Fruit fly (Drosophila melanogaster) whole organism, embryonic: ENCODE data around the gene CG42486.

ENCODE experiments used
- Bdp1 ChIP-seq: fragments of 200-800 bp; sonication (Bioruptor generic); optimal IDR thresholded peaks from 3 replicates; lab custom pipeline; 2016; ENCODE audit warnings: missing biosample characterization, missing genetic modification characterization
- CG10209 ChIP-seq: fragments of 200-800 bp; sonication (Bioruptor generic); optimal IDR thresholded peaks from 3 replicates; lab custom pipeline; 2017; ENCODE audit warnings: missing biosample characterization, mild to moderate bottlenecking, missing genetic modification characterization, missing genetic modification reagents
- CG10654 ChIP-seq: fragments of 200-800 bp; sonication (Bioruptor generic); optimal IDR thresholded peaks from 2 replicates; lab custom pipeline; 2016; ENCODE audit warnings: missing biosample characterization, missing genetic modification characterization
- CG11085 ChIP-seq: fragments of 200-800 bp; sonication (Bioruptor generic); IDR thresholded peaks from 2 replicates; pipeline ENCODE4 v1.3.6; 2022; ENCODE audit warnings: missing biosample characterization, missing genetic modification characterization
- CG12236 ChIP-seq: fragments of 200-800 bp; sonication (Bioruptor generic); optimal IDR thresholded peaks from 2 replicates; lab custom pipeline; 2016; ENCODE audit warnings: missing biosample characterization, missing genetic modification characterization
- CG12391 ChIP-seq: fragments of 200-800 bp; sonication (Bioruptor generic); optimal IDR thresholded peaks from 3 replicates; lab custom pipeline; 2018; ENCODE audit warnings: missing biosample characterization, mild to moderate bottlenecking, missing genetic modification characterization, moderate library complexity
- CG12769 ChIP-seq: fragments of 200-800 bp; sonication (Bioruptor generic); optimal IDR thresholded peaks from 2 replicates; lab custom pipeline; 2019; ENCODE audit warnings: missing biosample characterization, mild to moderate bottlenecking, missing genetic modification characterization, moderate library complexity
- CG14441 ChIP-seq: fragments of 200-800 bp; sonication (Bioruptor generic); IDR thresholded peaks from 2 replicates; pipeline ENCODE4 v1.3.6; 2022; ENCODE audit warnings: missing biosample characterization, missing genetic modification characterization
- CG15011 ChIP-seq: fragments of 200-800 bp; sonication (Bioruptor generic); optimal IDR thresholded peaks from 3 replicates; lab custom pipeline; 2018; ENCODE audit warnings: missing biosample characterization, mild to moderate bottlenecking, missing genetic modification characterization
- CG17385 ChIP-seq: fragments of 200-800 bp; sonication (Bioruptor generic); optimal IDR thresholded peaks from 3 replicates; lab custom pipeline; 2018; ENCODE audit warnings: missing biosample characterization, mild to moderate bottlenecking, missing genetic modification characterization
- CG2120 ChIP-seq: fragments of 200-800 bp; sonication (Bioruptor generic); optimal IDR thresholded peaks from 3 replicates; lab custom pipeline; 2016; ENCODE audit warnings: missing biosample characterization, missing genetic modification characterization
- CG2678 ChIP-seq: fragments of 200-800 bp; sonication (Bioruptor generic); optimal IDR thresholded peaks from 3 replicates; lab custom pipeline; 2019; ENCODE audit warnings: missing biosample characterization, mild to moderate bottlenecking, missing genetic modification characterization, moderate library complexity
- CG2712 ChIP-seq: fragments of 200-800 bp; optimal IDR thresholded peaks from 3 replicates; lab custom pipeline; 2019; ENCODE audit warnings: missing biosample characterization, mild to moderate bottlenecking, missing genetic modification characterization, moderate library complexity
- CG30403 ChIP-seq: fragments of 200-800 bp; sonication (Bioruptor generic); optimal IDR thresholded peaks from 3 replicates; lab custom pipeline; 2016; ENCODE audit warnings: missing biosample characterization, missing genetic modification characterization
- CG32532 ChIP-seq: fragments of 200-800 bp; sonication (Bioruptor generic); IDR thresholded peaks from 2 replicates; pipeline ENCODE4 v1.3.6; 2022; ENCODE audit warnings: missing biosample characterization, missing genetic modification characterization
- CG33213 ChIP-seq: fragments of 200-800 bp; sonication (Bioruptor generic); optimal IDR thresholded peaks from 3 replicates; lab custom pipeline; 2016; ENCODE audit warnings: missing biosample characterization, missing genetic modification characterization
- CG3847 ChIP-seq: fragments of 200-800 bp; sonication (Bioruptor generic); IDR thresholded peaks from 2 replicates; pipeline ENCODE4 v1.3.6; 2022; ENCODE audit warnings: missing biosample characterization, missing genetic modification characterization
- CG6689 ChIP-seq: fragments of 200-800 bp; sonication (Bioruptor generic); IDR thresholded peaks from 2 replicates; pipeline ENCODE4 v1.3.6; 2022; ENCODE audit warnings: missing biosample characterization, missing genetic modification characterization
- CG7271 ChIP-seq: fragments of 200-800 bp; sonication (Bioruptor generic); optimal IDR thresholded peaks from 2 replicates; lab custom pipeline; 2018; ENCODE audit warnings: missing biosample characterization, mild to moderate bottlenecking, missing genetic modification characterization, moderate library complexity
- CG7786 ChIP-seq: fragments of 200-800 bp; sonication (Bioruptor generic); optimal IDR thresholded peaks from 2 replicates; lab custom pipeline; 2016; ENCODE audit warnings: missing biosample characterization, missing genetic modification characterization
- CHES-1-like ChIP-seq: fragments of 200-800 bp; sonication (Bioruptor generic); optimal IDR thresholded peaks from 2 replicates; lab custom pipeline; 2016; ENCODE audit warnings: missing biosample characterization, missing genetic modification characterization
- Camta ChIP-seq: fragments of 200-800 bp; sonication (Bioruptor generic); optimal IDR thresholded peaks from 2 replicates; lab custom pipeline; 2016; ENCODE audit warnings: missing biosample characterization, missing genetic modification characterization
- Hey ChIP-seq: fragments of 200-800 bp; sonication (Bioruptor generic); optimal IDR thresholded peaks from 3 replicates; lab custom pipeline; 2018; ENCODE audit warnings: missing biosample characterization, mild to moderate bottlenecking, missing genetic modification characterization
- Hsf ChIP-seq: fragments of 200-800 bp; sonication (Bioruptor generic); optimal IDR thresholded peaks from 3 replicates; lab custom pipeline; 2016; ENCODE audit warnings: missing biosample characterization, missing genetic modification characterization
- Jarid2 ChIP-seq: fragments of 200-800 bp; sonication (Bioruptor generic); optimal IDR thresholded peaks from 3 replicates; lab custom pipeline; 2017; ENCODE audit warnings: mild to moderate bottlenecking, missing biosample characterization, missing genetic modification reagents, missing genetic modification characterization
- Lim3 ChIP-seq: fragments of 200-800 bp; sonication (Bioruptor generic); IDR thresholded peaks from 2 replicates; pipeline ENCODE4 v1.3.6; 2022; ENCODE audit warnings: missing biosample characterization, missing genetic modification characterization
- MBD-R2 ChIP-seq: fragments of 200-800 bp; sonication (Bioruptor generic); IDR thresholded peaks from 2 replicates; pipeline ENCODE4 v1.3.6; 2022; ENCODE audit warnings: missing biosample characterization, missing genetic modification characterization
- Pdp1 ChIP-seq, 2 experiments: fragments of 200-800 bp; sonication (Bioruptor generic); optimal IDR thresholded peaks; 3 replicates each; lab custom pipeline; 2016; ENCODE audit warnings: missing biosample characterization in 2 of 2, missing genetic modification characterization in 2 of 2, mild to moderate bottlenecking in 1 of 2, moderate library complexity in 1 of 2
- Trl ChIP-seq, 3 experiments: fragments of >200 bp in 2 of 3; fragments of 200-800 bp in 1 of 3; sonication (Bioruptor generic) in 1 of 3; optimal IDR thresholded peaks; 2 replicates in 1 of 3; 3 replicates in 2 of 3; lab custom pipeline; 2016 to 2017; ENCODE audit warnings: missing biosample characterization in 1 of 3, missing genetic modification characterization in 1 of 3
- Vsx1 ChIP-seq: fragments of 200-800 bp; sonication (Bioruptor generic); optimal IDR thresholded peaks from 2 replicates; lab custom pipeline; 2017; ENCODE audit warnings: missing biosample characterization, mild to moderate bottlenecking, missing genetic modification characterization, missing genetic modification reagents
- az2 ChIP-seq: fragments of 200-800 bp; sonication (Bioruptor generic); optimal IDR thresholded peaks from 3 replicates; lab custom pipeline; 2016; ENCODE audit warnings: missing biosample characterization, missing genetic modification characterization
- chif ChIP-seq, 2 experiments: fragments of 200-800 bp; sonication (Bioruptor generic); optimal IDR thresholded peaks; 3 replicates each; lab custom pipeline; 2016; ENCODE audit warnings: missing biosample characterization in 2 of 2, missing genetic modification characterization in 2 of 2
- chn ChIP-seq: fragments of 200-800 bp; sonication (Bioruptor generic); optimal IDR thresholded peaks from 2 replicates; lab custom pipeline; 2016; ENCODE audit warnings: missing biosample characterization, missing genetic modification characterization
- dpn ChIP-seq, 2 experiments: fragments of 200-800 bp; sonication (Bioruptor generic); optimal IDR thresholded peaks; 3 replicates each; lab custom pipeline; 2016; ENCODE audit warnings: missing biosample characterization in 2 of 2, missing genetic modification characterization in 2 of 2
- emc ChIP-seq: fragments of 200-800 bp; sonication (Bioruptor generic); optimal IDR thresholded peaks from 2 replicates; lab custom pipeline; 2016; ENCODE audit warnings: missing biosample characterization, missing genetic modification characterization
- gcm2 ChIP-seq: fragments of 200-800 bp; sonication (Bioruptor generic); optimal IDR thresholded peaks from 2 replicates; lab custom pipeline; 2016; ENCODE audit warnings: missing biosample characterization, missing genetic modification characterization
- gfzf ChIP-seq: fragments of 200-800 bp; sonication (Bioruptor generic); optimal IDR thresholded peaks from 2 replicates; lab custom pipeline; 2016; ENCODE audit warnings: missing biosample characterization, mild to moderate bottlenecking, missing genetic modification characterization, moderate library complexity
- her ChIP-seq: fragments of 200-800 bp; sonication (Bioruptor generic); optimal IDR thresholded peaks from 2 replicates; lab custom pipeline; 2016; ENCODE audit warnings: missing biosample characterization, missing genetic modification characterization
- jigr1 ChIP-seq: fragments of 200-800 bp; sonication (Bioruptor generic); IDR thresholded peaks from 3 replicates; pipeline ENCODE4 v1.3.6; 2022; ENCODE audit warnings: missing biosample characterization, missing genetic modification characterization
- nerfin-2 ChIP-seq: fragments of 200-800 bp; sonication (Bioruptor generic); IDR thresholded peaks from 2 replicates; pipeline ENCODE4 v1.3.6; 2022; ENCODE audit warnings: missing biosample characterization, missing genetic modification characterization; ENCODE audit not compliant: partially characterized antibody
- nmo ChIP-seq: fragments of 200-800 bp; sonication (Bioruptor generic); optimal IDR thresholded peaks from 2 replicates; lab custom pipeline; 2018; ENCODE audit warnings: missing biosample characterization, mild to moderate bottlenecking, missing genetic modification characterization, moderate library complexity
- peb ChIP-seq: fragments of 200-800 bp; sonication (Bioruptor generic); IDR thresholded peaks from 2 replicates; pipeline ENCODE4 v1.3.6; 2022; ENCODE audit warnings: missing biosample characterization, missing genetic modification characterization
- psq ChIP-seq: fragments of 200-800 bp; sonication (Bioruptor generic); optimal IDR thresholded peaks from 2 replicates; lab custom pipeline; 2017; ENCODE audit warnings: missing biosample characterization, missing genetic modification characterization
- sima ChIP-seq: fragments of 200-800 bp; sonication (Bioruptor generic); optimal IDR thresholded peaks from 2 replicates; lab custom pipeline; 2016; ENCODE audit warnings: missing biosample characterization, missing genetic modification characterization
- slbo ChIP-seq: fragments of 200-800 bp; sonication (Bioruptor generic); IDR thresholded peaks from 2 replicates; pipeline ENCODE4 v1.3.6; 2022; ENCODE audit warnings: missing biosample characterization, missing genetic modification characterization
- slp2 ChIP-seq: fragments of 200-800 bp; sonication (Bioruptor generic); optimal IDR thresholded peaks from 2 replicates; lab custom pipeline; 2016; ENCODE audit warnings: missing biosample characterization, missing genetic modification characterization
- ssp ChIP-seq: fragments of 200-800 bp; sonication (Bioruptor generic); IDR thresholded peaks from 2 replicates; pipeline ENCODE4 v1.3.6; 2022; ENCODE audit warnings: missing biosample characterization, missing genetic modification characterization
- trem ChIP-seq: fragments of 200-800 bp; optimal IDR thresholded peaks from 3 replicates; lab custom pipeline; 2019; ENCODE audit warnings: missing biosample characterization, mild to moderate bottlenecking, missing genetic modification characterization, moderate library complexity
- ttk ChIP-seq: fragments of 200-800 bp; sonication (Bioruptor generic); IDR thresholded peaks from 2 replicates; pipeline ENCODE4 v2.1.2; 2022; ENCODE audit warnings: missing biosample characterization, missing genetic modification characterization
- unpg ChIP-seq: fragments of 200-800 bp; sonication (Bioruptor generic); optimal IDR thresholded peaks from 3 replicates; lab custom pipeline; 2018; ENCODE audit warnings: missing biosample characterization, mild to moderate bottlenecking, missing genetic modification characterization, moderate library complexity
- vvl ChIP-seq: fragments of 200-800 bp; sonication (Bioruptor generic); IDR thresholded peaks from 2 replicates; pipeline ENCODE4 v1.3.6; 2022; ENCODE audit warnings: missing biosample characterization, missing genetic modification characterization

CG42486 gene

dm6 chr2L:11829277-11829676 lies 13.7 kb upstream of the CG42486 start, which contains the start of gene esc (continued):
- peak; percentile 57 for TF ChIP-seq CG2120 (GFP tag; lab: Kevin White, UChicago)
- TF ChIP-seq CG14441 = no peak
- no peak for TF ChIP-seq CG15011 (GFP tag; lab: Kevin White, UChicago)
- no peak for TF ChIP-seq CG11085 (GFP tag; lab: Robert Waterston, UW)
- no peak for TF ChIP-seq gcm2 (GFP tag; lab: Kevin White, UChicago)
- peak; percentile 37 for TF ChIP-seq Hsf
- TF ChIP-seq nerfin-2 (GFP tag; lab: Robert Waterston, UW) = no peak
- no peak for TF ChIP-seq CG12769
- TF ChIP-seq MBD-R2 (GFP tag; lab: Robert Waterston, UW) = peak; percentile 78
- TF ChIP-seq az2 = no peak
- no peak for TF ChIP-seq CG12391 (tag; lab: Kevin White, UChicago)
- TF ChIP-seq Hey (tag; lab: Kevin White, UChicago) = no peak
- no peak; the same call in 1 of the 2 replicates for TF ChIP-seq vvl
- TF ChIP-seq emc (GFP tag; lab: Kevin White, UChicago) = peak; percentile 3
- TF ChIP-seq trem = peak; percentile 61
- peak; percentile 45 for TF ChIP-seq CG30403 (GFP tag; lab: Kevin White, UChicago)
- TF ChIP-seq ttk (GFP tag; lab: Robert Waterston, UW) = no peak
- TF ChIP-seq nmo (GFP tag; lab: Kevin White, UChicago) = peak; percentile 62
- TF ChIP-seq Vsx1 (GFP tag; lab: Kevin White, UChicago) = no peak
- peak; percentile 43 for TF ChIP-seq her (GFP tag; lab: Kevin White, UChicago)
- no peak for TF ChIP-seq sima
- peak; percentile 41 to 48 for TF ChIP-seq dpn (GFP tag; optimal IDR thresholded peaks at IDR 0.05; lab: Kevin White, UChicago)
- TF ChIP-seq ssp (GFP tag; lab: Robert Waterston, UW) = 0 out of 2 replicates have a peak, but pooled peaks have one; percentile 24
- TF ChIP-seq gfzf = peak; percentile 96
- no peak for TF ChIP-seq CG32532 (GFP tag; lab: Robert Waterston, UW)
- peak in 1 of 2 experiments; percentile 30 for TF ChIP-seq Pdp1 (GFP tag; optimal IDR thresholded peaks at IDR 0.05; lab: Kevin White, UChicago)
- peak; percentile 82 for TF ChIP-seq CG3847 (GFP tag; lab: Robert Waterston, UW)
- TF ChIP-seq Bdp1 = peak; percentile 30
- no peak for TF ChIP-seq CG6689 (GFP tag; lab: Robert Waterston, UW)
- no peak for TF ChIP-seq CG2678 (tag; lab: Kevin White, UChicago)
- no peak for TF ChIP-seq slp2 (GFP tag; lab: Kevin White, UChicago)
- TF ChIP-seq Camta (GFP tag; lab: Kevin White, UChicago) = peak; percentile 11
- no peak for TF ChIP-seq CG17385 (GFP tag; lab: Kevin White, UChicago)
- TF ChIP-seq CG10209 (GFP tag; lab: Kevin White, UChicago) = peak; percentile 21
- TF ChIP-seq CG33213 = peak; percentile 70
- TF ChIP-seq Jarid2 (GFP tag; lab: Kevin White, UChicago) = no peak
- TF ChIP-seq CG10654 (GFP tag; lab: Kevin White, UChicago) = peak; percentile 7
- no peak for TF ChIP-seq Trl (optimal IDR thresholded peaks at IDR 0.05; lab: Kevin White, UChicago)
- TF ChIP-seq Trl (GFP tag; optimal IDR thresholded peaks at IDR 0.05; lab: Kevin White, UChicago) = peak; percentile 18
- no peak for TF ChIP-seq unpg (GFP tag; lab: Kevin White, UChicago)
- TF ChIP-seq CG7786 (GFP tag; lab: Kevin White, UChicago) = peak; percentile 64
- TF ChIP-seq slbo (GFP tag; lab: Robert Waterston, UW) = peak; percentile 39; the same call in 1 of the 2 replicates
- TF ChIP-seq chn (GFP tag; lab: Kevin White, UChicago) = no peak
- TF ChIP-seq Lim3 (GFP tag; lab: Robert Waterston, UW) = no peak
- TF ChIP-seq chif (GFP tag; optimal IDR thresholded peaks at IDR 0.05; lab: Kevin White, UChicago) = no peak
- TF ChIP-seq jigr1 (GFP tag; lab: Robert Waterston, UW) = no peak
- TF ChIP-seq psq = no peak
- TF ChIP-seq CG2712 (tag; lab: Kevin White, UChicago) = no peak
- no peak for TF ChIP-seq CG7271 (tag; lab: Kevin White, UChicago)
- no peak for TF ChIP-seq CG12236 (GFP tag; lab: Kevin White, UChicago)
- TF ChIP-seq peb (GFP tag; lab: Robert Waterston, UW) = no peak
- TF ChIP-seq CHES-1-like (GFP tag; lab: Kevin White, UChicago) = peak; percentile 39
